Worm (Caenorhabditis elegans) whole organism, L3 larva: Measurements from ENCODE around the gene H08M01.1.
A peak's percentile ranks its signal among the peaks of the same experiment; 100 is the strongest.

Experiments used
- ZK546.5 ChIP-seq: sonication (generic microtip); optimal IDR thresholded peaks from 2 replicates; lab custom pipeline; 2017; ENCODE audit warnings: missing biosample characterization, missing genetic modification characterization
- aly-2 ChIP-seq: fragments of 150-350 bp; optimal IDR thresholded peaks from 2 replicates; lab custom pipeline; 2014; ENCODE audit warnings: missing biosample characterization, missing genetic modification characterization
- ceh-16 ChIP-seq: sonication (generic microtip); optimal IDR thresholded peaks from 2 replicates; lab custom pipeline; 2017; ENCODE audit warnings: missing biosample characterization, missing genetic modification characterization
- ceh-82 ChIP-seq: fragments of 150-350 bp; optimal IDR thresholded peaks from 2 replicates; lab custom pipeline; 2014; ENCODE audit warnings: missing biosample characterization, missing genetic modification characterization
- ceh-9 ChIP-seq: sonication (generic microtip); optimal IDR thresholded peaks from 2 replicates; lab custom pipeline; 2018; ENCODE audit warnings: missing biosample characterization, missing genetic modification characterization
- egl-27 ChIP-seq: sonication (generic microtip); optimal IDR thresholded peaks from 4 replicates; lab custom pipeline; 2017; ENCODE audit warnings: missing biosample characterization, missing genetic modification reagents, missing genetic modification characterization
- egl-5 ChIP-seq: fragments of 150-350 bp; optimal IDR thresholded peaks from 2 replicates; lab custom pipeline; 2017; ENCODE audit warnings: missing biosample characterization, missing genetic modification reagents, missing genetic modification characterization, inconsistent platforms
- elt-2 ChIP-seq: sonication (generic microtip); optimal IDR thresholded peaks from 2 replicates; lab custom pipeline; 2016; ENCODE audit warnings: missing genetic modification reagents, mild to moderate bottlenecking, missing genetic modification characterization, missing compliant biosample characterization
- fkh-10 ChIP-seq: sonication (generic microtip); optimal IDR thresholded peaks from 2 replicates; lab custom pipeline; 2017; ENCODE audit warnings: missing biosample characterization, missing genetic modification reagents, missing genetic modification characterization
- fkh-2 ChIP-seq: fragments of 150-350 bp; optimal IDR thresholded peaks from 2 replicates; lab custom pipeline; 2014; ENCODE audit warnings: missing biosample characterization, missing genetic modification reagents, missing genetic modification characterization
- fos-1 ChIP-seq: fragments of 150-350 bp; optimal IDR thresholded peaks from 2 replicates; lab custom pipeline; 2014; ENCODE audit warnings: missing biosample characterization, missing genetic modification characterization
- hmg-11 ChIP-seq: sonication (generic microtip); optimal IDR thresholded peaks from 2 replicates; lab custom pipeline; 2016; ENCODE audit warnings: missing genetic modification characterization, missing compliant biosample characterization
- lin-15B ChIP-seq: fragments of 150-350 bp; optimal IDR thresholded peaks from 2 replicates; lab custom pipeline; 2014; ENCODE audit warnings: missing biosample characterization, missing genetic modification characterization
- lin-39 ChIP-seq: fragments of 150-350 bp; optimal IDR thresholded peaks from 2 replicates; lab custom pipeline; 2018; ENCODE audit warnings: missing biosample characterization, missing genetic modification reagents, missing genetic modification characterization
- mdl-1 ChIP-seq: fragments of 150-350 bp; optimal IDR thresholded peaks from 2 replicates; lab custom pipeline; 2014; ENCODE audit warnings: missing biosample characterization, missing genetic modification characterization
- mml-1 ChIP-seq: fragments of 150-350 bp; sonication (generic microtip); optimal IDR thresholded peaks from 3 replicates; lab custom pipeline; 2014; ENCODE audit warnings: missing biosample characterization, missing genetic modification characterization
- nfya-1 ChIP-seq: sonication (generic microtip); optimal IDR thresholded peaks from 2 replicates; lab custom pipeline; 2017; ENCODE audit warnings: missing genetic modification characterization, mild to moderate bottlenecking, missing compliant biosample characterization, antibody characterized with exemption, moderate library complexity; ENCODE audit not compliant: insufficient read depth
- nhr-11 ChIP-seq: fragments of 150-350 bp; optimal IDR thresholded peaks from 2 replicates; lab custom pipeline; 2014; ENCODE audit warnings: missing biosample characterization, missing genetic modification characterization
- nhr-237 ChIP-seq: fragments of 150-350 bp; optimal IDR thresholded peaks from 2 replicates; lab custom pipeline; 2014; ENCODE audit warnings: missing biosample characterization, missing genetic modification characterization
- nhr-25 ChIP-seq: sonication (generic microtip); optimal IDR thresholded peaks from 2 replicates; lab custom pipeline; 2017; ENCODE audit warnings: missing biosample characterization, missing genetic modification characterization
- nhr-28 ChIP-seq: fragments of 150-350 bp; optimal IDR thresholded peaks from 2 replicates; lab custom pipeline; 2014; ENCODE audit warnings: missing biosample characterization, missing genetic modification characterization
- nhr-43 ChIP-seq: sonication (generic microtip); optimal IDR thresholded peaks from 2 replicates; lab custom pipeline; 2016; ENCODE audit warnings: mild to moderate bottlenecking, missing genetic modification characterization, missing compliant biosample characterization; ENCODE audit not compliant: poor library complexity, severe bottlenecking
- nhr-67 ChIP-seq: fragments of 150-350 bp; optimal IDR thresholded peaks from 2 replicates; lab custom pipeline; 2014; ENCODE audit warnings: missing biosample characterization, missing genetic modification characterization
- nhr-76 ChIP-seq: fragments of 150-350 bp; sonication (generic microtip); optimal IDR thresholded peaks from 5 replicates; lab custom pipeline; 2014; ENCODE audit warnings: missing biosample characterization, missing genetic modification characterization
- pha-4 ChIP-seq: fragments of 150-350 bp; optimal IDR thresholded peaks from 2 replicates; lab custom pipeline; 2014; ENCODE audit warnings: missing biosample characterization, missing genetic modification reagents, missing genetic modification characterization
- pqm-1 ChIP-seq: fragments of 150-350 bp; optimal IDR thresholded peaks from 2 replicates; lab custom pipeline; 2017; ENCODE audit warnings: missing biosample characterization, missing genetic modification characterization, inconsistent platforms
- sea-2 ChIP-seq: fragments of 150-350 bp; sonication (generic microtip); optimal IDR thresholded peaks from 4 replicates; lab custom pipeline; 2014; ENCODE audit warnings: missing biosample characterization, missing genetic modification reagents, missing genetic modification characterization
- skn-1 ChIP-seq: fragments of 150-350 bp; optimal IDR thresholded peaks from 2 replicates; lab custom pipeline; 2014; ENCODE audit warnings: missing biosample characterization, missing genetic modification characterization
- snpc-4 ChIP-seq: fragments of 150-350 bp; optimal IDR thresholded peaks from 2 replicates; lab custom pipeline; 2014; ENCODE audit warnings: missing biosample characterization, missing genetic modification characterization
- tbx-2 ChIP-seq: sonication (generic microtip); optimal IDR thresholded peaks from 2 replicates; lab custom pipeline; 2016; ENCODE audit warnings: mild to moderate bottlenecking, missing genetic modification characterization, missing compliant biosample characterization
- unc-39 ChIP-seq: sonication (generic microtip); optimal IDR thresholded peaks from 4 replicates; lab custom pipeline; 2017; ENCODE audit warnings: missing biosample characterization, missing genetic modification characterization
- unc-62 ChIP-seq: fragments of 150-350 bp; sonication (generic microtip); optimal IDR thresholded peaks from 4 replicates; lab custom pipeline; 2014; ENCODE audit warnings: missing biosample characterization, missing genetic modification reagents, missing genetic modification characterization
- zag-1 ChIP-seq: fragments of 150-350 bp; optimal IDR thresholded peaks from 2 replicates; lab custom pipeline; 2014; ENCODE audit warnings: missing biosample characterization, missing genetic modification characterization
- ztf-4 ChIP-seq: fragments of 150-350 bp; optimal IDR thresholded peaks from 2 replicates; lab custom pipeline; 2014; ENCODE audit warnings: missing biosample characterization, missing genetic modification characterization

The H08M01.1 gene

ce11 chrIV:13834394-13835129 is 1.6 kb downstream of the H08M01.1 start:
- TF ChIP-seq hmg-11 (tag; lab: Kevin White, UChicago) (no peak), mml-1 (tag; lab: Kevin White, UChicago) (no peak), skn-1 (tag; lab: Kevin White, UChicago) (no peak)

ce11 chrIV:13827586-13827985 is 8.6 kb downstream of the H08M01.1 start, which contains the start of gene rga-5:
rga-5 (plus strand) TSS chrIV:13827886.
- TF ChIP-seq aly-2 (tag; lab: Kevin White, UChicago) (no peak), ceh-9 (no peak), fos-1 (tag; lab: Kevin White, UChicago) (no peak), fkh-2 (tag; lab: Kevin White, UChicago) (no peak), mdl-1 (tag; lab: Kevin White, UChicago) (no peak), nhr-76 (tag; lab: Kevin White, UChicago) (no peak), nhr-28 (tag; lab: Kevin White, UChicago) (no peak), egl-5 (tag; lab: Kevin White, UChicago) (no peak), ceh-16 (tag; lab: Kevin White, UChicago) (no peak)

- TF ChIP-seq nhr-43 (tag; lab: Kevin White, UChicago) (no peak), lin-39 (tag; lab: Kevin White, UChicago) (peak; percentile 17), elt-2 (peak; percentile 84), mdl-1 (tag; lab: Kevin White, UChicago) (no peak), hmg-11 (tag; lab: Kevin White, UChicago) (peak; percentile 5), lin-15B (tag; lab: Kevin White, UChicago) (peak; percentile 16), fkh-10 (GFP tag; lab: Kevin White, UChicago) (no peak), skn-1 (tag; lab: Kevin White, UChicago) (peak; percentile 21), nfya-1 (tag; lab: Kevin White, UChicago) (peak; percentile 68), snpc-4 (tag; lab: Kevin White, UChicago) (peak; percentile 6), pha-4 (tag; lab: Kevin White, UChicago) (peak; percentile 68), pqm-1 (peak; percentile 68), egl-5 (tag; lab: Kevin White, UChicago) (peak; percentile 13)
Measured at ce11 chrIV:13826363-13826762, 9.8 kb downstream of the H08M01.1 start.

ce11 chrIV:13820862-13821261 is 15.3 kb downstream of the H08M01.1 start, which contains the start of gene Y45F10D.15:
Y45F10D.15 (minus strand) TSS chrIV:13820962.
- TF ChIP-seq nhr-25 (tag; lab: Kevin White, UChicago) (no peak), ztf-4 (tag; lab: Kevin White, UChicago) (no peak)

ce11 chrIV:13807724-13808123 is 28.5 kb downstream of the H08M01.1 start, which contains the start of gene Y45F10D.14:
Y45F10D.14 (minus strand) TSS chrIV:13807824.
- TF ChIP-seq ZK546.5 (tag; lab: Kevin White, UChicago) (no peak), fkh-2 (tag; lab: Kevin White, UChicago) (no peak), nhr-237 (tag; lab: Kevin White, UChicago) (no peak), nhr-25 (tag; lab: Kevin White, UChicago) (peak; percentile 10), snpc-4 (tag; lab: Kevin White, UChicago) (no peak)
- TF ChIP-seq, all 47 proteins: peak for 1

- no peak for TF ChIP-seq pha-4 (tag; lab: Kevin White, UChicago)
- TF ChIP-seq ceh-9 = no peak
- no peak for TF ChIP-seq egl-5 (tag; lab: Kevin White, UChicago)
- no peak for TF ChIP-seq zag-1 (tag; lab: Kevin White, UChicago)
- no peak for TF ChIP-seq unc-62 (GFP tag; lab: Kevin White, UChicago)
- TF ChIP-seq sea-2 (GFP tag; lab: Kevin White, UChicago) = no peak
- no peak for TF ChIP-seq unc-39 (tag; lab: Kevin White, UChicago)
- no peak for TF ChIP-seq egl-27
- TF ChIP-seq nhr-67 = no peak
- no peak for TF ChIP-seq nhr-11 (tag; lab: Kevin White, UChicago)
- no peak for TF ChIP-seq ceh-82 (tag; lab: Kevin White, UChicago)
- TF ChIP-seq nhr-43 (tag; lab: Kevin White, UChicago) = no peak
- no peak for TF ChIP-seq nfya-1 (tag; lab: Kevin White, UChicago)
- no peak for TF ChIP-seq tbx-2 (tag; lab: Kevin White, UChicago)
- no peak for TF ChIP-seq fos-1 (tag; lab: Kevin White, UChicago)
Measured at ce11 chrIV:13797859-13798374, 38.3 kb downstream of the H08M01.1 start, which contains the start of gene Y45F10D.6. Y45F10D.6 (minus strand) TSS chrIV:13797909.
